Fruit fly (Drosophila melanogaster) whole organism, embryonic: Measurements from ENCODE around the gene CG15406.

Experiments used
- ATbp ChIP-seq: fragments of 200-800 bp; sonication (Bioruptor generic); optimal IDR thresholded peaks from 2 replicates; lab custom pipeline; 2017; ENCODE audit warnings: missing biosample characterization, mild to moderate bottlenecking, missing genetic modification characterization, missing genetic modification reagents
- Abd-B ChIP-seq: fragments of 200-800 bp; sonication (Bioruptor generic); optimal IDR thresholded peaks from 2 replicates; lab custom pipeline; 2018; ENCODE audit warnings: missing biosample characterization, mild to moderate bottlenecking, missing genetic modification characterization, moderate library complexity
- Awh ChIP-seq: fragments of 200-800 bp; sonication (Bioruptor generic); IDR thresholded peaks from 2 replicates; pipeline ENCODE4, ENCODE4 v1.3.6; 2022; ENCODE audit warnings: missing biosample characterization, missing genetic modification characterization
- Bgb ChIP-seq: fragments of 200-800 bp; sonication (Bioruptor generic); IDR thresholded peaks from 2 replicates; pipeline ENCODE4 v1.3.6; 2022; ENCODE audit warnings: missing biosample characterization, missing genetic modification characterization; ENCODE audit not compliant: partially characterized antibody
- BtbVII ChIP-seq: fragments of 200-800 bp; sonication (Bioruptor generic); optimal IDR thresholded peaks from 3 replicates; lab custom pipeline; 2017; ENCODE audit warnings: missing biosample characterization, mild to moderate bottlenecking, missing genetic modification characterization
- CG11560 ChIP-seq: fragments of 200-800 bp; sonication (Bioruptor generic); IDR thresholded peaks from 3 replicates; pipeline ENCODE4 v1.3.6; 2022; ENCODE audit warnings: missing biosample characterization, missing genetic modification characterization
- CG15073 ChIP-seq: fragments of 200-800 bp; sonication (Bioruptor generic); optimal IDR thresholded peaks from 2 replicates; lab custom pipeline; 2016; ENCODE audit warnings: missing biosample characterization, missing genetic modification characterization
- CG17912 ChIP-seq: fragments of 200-800 bp; sonication (Bioruptor generic); optimal IDR thresholded peaks from 2 replicates; lab custom pipeline; 2018; ENCODE audit warnings: missing biosample characterization, mild to moderate bottlenecking, missing genetic modification characterization
- CG18011 ChIP-seq: fragments of 200-800 bp; sonication (Bioruptor generic); optimal IDR thresholded peaks from 2 replicates; lab custom pipeline; 2017; ENCODE audit warnings: missing biosample characterization, missing genetic modification characterization, mild to moderate bottlenecking, moderate library complexity, missing genotype
- CG32532 ChIP-seq: fragments of 200-800 bp; sonication (Bioruptor generic); IDR thresholded peaks from 2 replicates; pipeline ENCODE4 v1.3.6; 2022; ENCODE audit warnings: missing biosample characterization, missing genetic modification characterization
- CG3407 ChIP-seq: fragments of 200-800 bp; sonication (Bioruptor generic); optimal IDR thresholded peaks from 2 replicates; lab custom pipeline; 2018; ENCODE audit warnings: missing biosample characterization, mild to moderate bottlenecking, missing genetic modification characterization
- CG3838 ChIP-seq: fragments of 200-800 bp; sonication (Bioruptor generic); optimal IDR thresholded peaks from 3 replicates; lab custom pipeline; 2016; ENCODE audit warnings: missing biosample characterization, missing genetic modification characterization
- CG6175 ChIP-seq: fragments of 200-800 bp; sonication (Bioruptor generic); IDR thresholded peaks from 3 replicates; pipeline ENCODE4 v1.3.6; 2022; ENCODE audit warnings: missing biosample characterization, missing genetic modification characterization
- CG6254 ChIP-seq: fragments of 200-800 bp; sonication (Bioruptor generic); optimal IDR thresholded peaks from 3 replicates; lab custom pipeline; 2017; ENCODE audit warnings: mild to moderate bottlenecking, missing biosample characterization, missing genetic modification reagents, missing genetic modification characterization
- CG6854 ChIP-seq: fragments of 200-800 bp; sonication (Bioruptor generic); optimal IDR thresholded peaks from 3 replicates; lab custom pipeline; 2017; ENCODE audit warnings: missing biosample characterization, mild to moderate bottlenecking, missing genetic modification characterization
- CG7271 ChIP-seq: fragments of 200-800 bp; sonication (Bioruptor generic); optimal IDR thresholded peaks from 2 replicates; lab custom pipeline; 2018; ENCODE audit warnings: missing biosample characterization, mild to moderate bottlenecking, missing genetic modification characterization, moderate library complexity
- CG7745 ChIP-seq: fragments of 200-800 bp; sonication (Bioruptor generic); optimal IDR thresholded peaks from 2 replicates; lab custom pipeline; 2018; ENCODE audit warnings: missing biosample characterization, mild to moderate bottlenecking, missing genetic modification characterization, moderate library complexity
- CG8388 ChIP-seq: fragments of 200-800 bp; sonication (Bioruptor generic); optimal IDR thresholded peaks from 2 replicates; lab custom pipeline; 2019; ENCODE audit warnings: missing biosample characterization, mild to moderate bottlenecking, missing genetic modification characterization, moderate library complexity
- CG8478 ChIP-seq: fragments of >200 bp; optimal IDR thresholded peaks from 2 replicates; lab custom pipeline; 2018
- CG9437 ChIP-seq: fragments of 200-800 bp; sonication (Bioruptor generic); optimal IDR thresholded peaks from 2 replicates; lab custom pipeline; 2018; ENCODE audit warnings: missing biosample characterization, mild to moderate bottlenecking, missing genetic modification characterization
- CG9797 ChIP-seq: fragments of 200-800 bp; sonication (Bioruptor generic); optimal IDR thresholded peaks from 3 replicates; lab custom pipeline; 2018; ENCODE audit warnings: missing biosample characterization, mild to moderate bottlenecking, missing genetic modification characterization
- Ets65A ChIP-seq: fragments of 200-800 bp; sonication (Bioruptor generic); peaks from one replicate; lab custom pipeline; 2016; ENCODE audit warnings: missing biosample characterization, missing genetic modification characterization
- HLH3B ChIP-seq: fragments of 200-800 bp; sonication (Bioruptor generic); IDR thresholded peaks from 2 replicates; pipeline ENCODE4 v1.3.6; 2022; ENCODE audit warnings: missing biosample characterization, missing genetic modification characterization
- Lpt ChIP-seq: fragments of >200 bp; optimal IDR thresholded peaks from 2 replicates; lab custom pipeline; 2018; ENCODE audit warnings: missing biosample characterization, missing genetic modification characterization
- NC2β ChIP-seq: fragments of 200-800 bp; sonication (Bioruptor generic); optimal IDR thresholded peaks from 2 replicates; lab custom pipeline; 2016; ENCODE audit warnings: missing biosample characterization, missing genetic modification characterization
- NFAT ChIP-seq: fragments of 200-800 bp; sonication (Bioruptor generic); IDR thresholded peaks from 2 replicates; pipeline ENCODE4 v1.3.6; 2022; ENCODE audit warnings: missing biosample characterization, missing genetic modification characterization
- Neu2 ChIP-seq: fragments of 200-800 bp; sonication (Bioruptor generic); optimal IDR thresholded peaks from 3 replicates; lab custom pipeline; 2016; ENCODE audit warnings: missing biosample characterization, missing genetic modification characterization, borderline replicate concordance
- Ptx1 ChIP-seq: fragments of 200-800 bp; sonication (Bioruptor generic); IDR thresholded peaks from 2 replicates; pipeline ENCODE4 v1.3.6; 2022; ENCODE audit warnings: missing biosample characterization, missing genetic modification characterization
- abd-A ChIP-seq: fragments of 200-800 bp; sonication (Bioruptor generic); optimal IDR thresholded peaks from 3 replicates; lab custom pipeline; 2019; ENCODE audit warnings: missing biosample characterization, mild to moderate bottlenecking, missing genetic modification characterization, moderate library complexity
- ap ChIP-seq: fragments of 200-800 bp; sonication (Bioruptor generic); IDR thresholded peaks from 2 replicates; pipeline ENCODE4 v1.3.6; 2022; ENCODE audit warnings: missing biosample characterization, missing genetic modification characterization
- bigmax ChIP-seq: fragments of 200-800 bp; sonication (Bioruptor generic); optimal IDR thresholded peaks from 2 replicates; lab custom pipeline; 2018; ENCODE audit warnings: missing biosample characterization, mild to moderate bottlenecking, missing genetic modification characterization
- chif ChIP-seq, 2 experiments: fragments of 200-800 bp; sonication (Bioruptor generic); optimal IDR thresholded peaks; 3 replicates each; lab custom pipeline; 2016; ENCODE audit warnings: missing biosample characterization in 2 of 2, missing genetic modification characterization in 2 of 2
- ci ChIP-seq: fragments of 200-800 bp; sonication (Bioruptor generic); IDR thresholded peaks from 3 replicates; pipeline ENCODE4 v1.3.6; 2022; ENCODE audit warnings: missing biosample characterization, missing genetic modification characterization
- dan ChIP-seq: fragments of 200-800 bp; sonication (Bioruptor generic); IDR thresholded peaks from 2 replicates; pipeline ENCODE4 v1.3.6; 2022; ENCODE audit warnings: missing biosample characterization, missing genetic modification characterization
- dmrt99B ChIP-seq: fragments of 200-800 bp; sonication (Bioruptor generic); optimal IDR thresholded peaks from 2 replicates; lab custom pipeline; 2018; ENCODE audit warnings: missing biosample characterization, mild to moderate bottlenecking, missing genetic modification characterization, moderate library complexity
- en ChIP-seq: fragments of 200-800 bp; sonication (Bioruptor generic); optimal IDR thresholded peaks from 2 replicates; lab custom pipeline; 2016; ENCODE audit warnings: missing biosample characterization, missing genetic modification characterization
- exex ChIP-seq: fragments of 200-800 bp; sonication (Bioruptor generic); optimal IDR thresholded peaks from 4 replicates; lab custom pipeline; 2018; ENCODE audit warnings: missing biosample characterization, mild to moderate bottlenecking, missing genetic modification characterization, moderate library complexity
- fru ChIP-seq: fragments of >200 bp; optimal IDR thresholded peaks from 2 replicates; lab custom pipeline; 2017
- grn ChIP-seq: fragments of 200-800 bp; sonication (Bioruptor generic); optimal IDR thresholded peaks from 3 replicates; lab custom pipeline; 2017; ENCODE audit warnings: missing biosample characterization, missing genetic modification characterization
- ken ChIP-seq: fragments of 200-800 bp; sonication (Bioruptor generic); IDR thresholded peaks from 3 replicates; pipeline ENCODE4 v1.3.6; 2022; ENCODE audit warnings: missing biosample characterization, missing genetic modification characterization
- mirr ChIP-seq: fragments of 200-800 bp; sonication (Bioruptor generic); optimal IDR thresholded peaks from 3 replicates; lab custom pipeline; 2018; ENCODE audit warnings: missing biosample characterization, mild to moderate bottlenecking, missing genetic modification characterization
- pan ChIP-seq, 4 experiments: fragments of >200 bp in 3 of 4; fragments of 200-800 bp in 1 of 4; sonication (Bioruptor generic) in 1 of 4; optimal IDR thresholded peaks in 3 of 4; IDR thresholded peaks in 1 of 4; 2 replicates each; pipeline versions ENCODE4 v1.3.6 to Lab custom; 2017 to 2022; ENCODE audit warnings: missing biosample characterization in 2 of 4, missing genetic modification characterization in 2 of 4, mixed read lengths in 1 of 4
- row ChIP-seq: fragments of 200-800 bp; sonication (Bioruptor generic); IDR thresholded peaks from 3 replicates; pipeline ENCODE4 v1.3.6; 2022; ENCODE audit warnings: missing biosample characterization, missing genetic modification characterization
- slou ChIP-seq: fragments of 200-800 bp; sonication (Bioruptor generic); optimal IDR thresholded peaks from 3 replicates; lab custom pipeline; 2016; ENCODE audit warnings: missing biosample characterization, missing genetic modification characterization
- stwl ChIP-seq: fragments of 200-800 bp; sonication (Bioruptor generic); optimal IDR thresholded peaks from 3 replicates; lab custom pipeline; 2018; ENCODE audit warnings: missing biosample characterization, mild to moderate bottlenecking, missing genetic modification characterization, moderate library complexity
- tap ChIP-seq: fragments of 200-800 bp; optimal IDR thresholded peaks from 3 replicates; lab custom pipeline; 2019; ENCODE audit warnings: missing biosample characterization, mild to moderate bottlenecking, missing genetic modification characterization, moderate library complexity
- toy ChIP-seq: fragments of 200-800 bp; sonication (Bioruptor generic); IDR thresholded peaks from 2 replicates; pipeline ENCODE4 v1.3.6; 2022; ENCODE audit warnings: missing biosample characterization, missing genetic modification characterization
- unpg ChIP-seq: fragments of 200-800 bp; sonication (Bioruptor generic); optimal IDR thresholded peaks from 3 replicates; lab custom pipeline; 2018; ENCODE audit warnings: missing biosample characterization, mild to moderate bottlenecking, missing genetic modification characterization, moderate library complexity
- yki ChIP-seq: fragments of >200 bp; optimal IDR thresholded peaks from 3 replicates; lab custom pipeline; 2018
- zfh2 ChIP-seq: fragments of 200-800 bp; sonication (Bioruptor generic); optimal IDR thresholded peaks from 2 replicates; lab custom pipeline; 2016; ENCODE audit warnings: missing biosample characterization, missing genetic modification characterization

The CG15406 gene

dm6 chr2L:3323319-3324287 is 14.6 kb downstream of the CG15406 start, which contains the start of gene CG33281 (continued):
- TF ChIP-seq CG6175 (GFP tag; lab: Robert Waterston, UW) (no peak), dmrt99B (peak; percentile 11), ap (GFP tag; lab: Robert Waterston, UW) (no peak), exex (peak; percentile 35), BtbVII (peak; percentile 64), CG3838 (GFP tag; lab: Kevin White, UChicago) (no peak), ci (GFP tag; lab: Robert Waterston, UW) (no peak), CG11560 (tag; lab: Robert Waterston, UW) (no peak), ken (GFP tag; lab: Robert Waterston, UW) (no peak), row (GFP tag; lab: Robert Waterston, UW) (no peak), grn (GFP tag; lab: Kevin White, UChicago) (no peak), CG32532 (GFP tag; lab: Robert Waterston, UW) (no peak), unpg (GFP tag; lab: Kevin White, UChicago) (no peak), Bgb (GFP tag; lab: Robert Waterston, UW) (no peak), en (GFP tag; lab: Kevin White, UChicago) (no peak), NFAT (no peak), chif (GFP tag; optimal IDR thresholded peaks at IDR 0.05; lab: Kevin White, UChicago) (no peak), CG6254 (GFP tag; lab: Kevin White, UChicago) (no peak), CG7745 (no peak), CG8478 (lab: Kevin White, UChicago) (no peak), Lpt (GFP tag; lab: Kevin White, UChicago) (no peak), NC2β (no peak), mirr (GFP tag; lab: Kevin White, UChicago) (peak; percentile 67), CG17912 (GFP tag; lab: Kevin White, UChicago) (no peak), CG8388 (GFP tag; lab: Kevin White, UChicago) (no peak), yki (no peak), bigmax (no peak), fru (lab: Kevin White, UChicago) (no peak), CG15073 (no peak), pan (optimal IDR thresholded peaks at IDR 0.05; lab: Kevin White, UChicago) (no peak), pan (GFP tag; optimal IDR thresholded peaks at IDR 0.05 in 1 of 2, IDR thresholded peaks at IDR 0.05 in 1 of 2) (no peak), CG9437 (GFP tag; lab: Kevin White, UChicago) (no peak), slou (GFP tag; lab: Kevin White, UChicago) (no peak), stwl (tag; lab: Kevin White, UChicago) (no peak), abd-A (no peak), CG18011 (GFP tag; lab: Kevin White, UChicago) (no peak), zfh2 (GFP tag; lab: Kevin White, UChicago) (no peak), CG7271 (tag; lab: Kevin White, UChicago) (no peak), toy (GFP tag; lab: Robert Waterston, UW) (no peak), Neu2 (GFP tag; lab: Kevin White, UChicago) (no peak), dan (GFP tag; lab: Robert Waterston, UW) (no peak), Ets65A (GFP tag; lab: Kevin White, UChicago) (no peak), CG6854 (no peak), HLH3B (GFP tag; lab: Robert Waterston, UW) (no peak), ATbp (no peak), Ptx1 (GFP tag; lab: Robert Waterston, UW) (no peak), Awh (GFP tag; lab: Robert Waterston, UW) (no peak), CG3407 (GFP tag; lab: Kevin White, UChicago) (no peak), CG9797 (GFP tag; lab: Kevin White, UChicago) (no peak), Abd-B (no peak), tap (tag; lab: Kevin White, UChicago) (no peak)
